Fruit fly (Drosophila melanogaster) whole organism, prepupa: ENCODE measurements around the gene SerRS.

Source experiments
- Blimp-1 ChIP-seq: fragments of 200-800 bp; sonication (Bioruptor generic); optimal IDR thresholded peaks from 3 replicates; lab custom pipeline; 2017; ENCODE audit warnings: missing biosample characterization, missing genetic modification characterization, mild to moderate bottlenecking, moderate library complexity, missing genetic modification reagents
- CG10631 ChIP-seq: fragments of 200-800 bp; sonication (Bioruptor generic); optimal IDR thresholded peaks from 2 replicates; lab custom pipeline; 2016; ENCODE audit warnings: missing biosample characterization, missing genetic modification characterization
- CG10669 ChIP-seq: fragments of 200-800 bp; sonication (Bioruptor generic); optimal IDR thresholded peaks from 3 replicates; lab custom pipeline; 2018; ENCODE audit warnings: missing biosample characterization, mild to moderate bottlenecking, missing genetic modification characterization, moderate library complexity
- CG11294 ChIP-seq: fragments of 200-800 bp; sonication (Bioruptor generic); IDR thresholded peaks from 2 replicates; pipeline ENCODE4 v1.3.6; 2022; ENCODE audit warnings: missing biosample characterization, missing genetic modification characterization
- CG11762 ChIP-seq: fragments of 200-800 bp; sonication (Bioruptor generic); optimal IDR thresholded peaks from 3 replicates; lab custom pipeline; 2016; ENCODE audit warnings: missing biosample characterization, missing genetic modification characterization; ENCODE audit not compliant: insufficient read depth
- CG11902 ChIP-seq: fragments of 200-800 bp; sonication (Bioruptor generic); optimal IDR thresholded peaks from 3 replicates; lab custom pipeline; 2016; ENCODE audit warnings: missing biosample characterization, missing genetic modification characterization
- CG16779 ChIP-seq: fragments of 200-800 bp; sonication (Bioruptor generic); optimal IDR thresholded peaks from 3 replicates; lab custom pipeline; 2017; ENCODE audit warnings: missing biosample characterization, mild to moderate bottlenecking, missing genetic modification characterization
- CG3032 ChIP-seq: fragments of 200-800 bp; optimal IDR thresholded peaks from 2 replicates; lab custom pipeline; 2019; ENCODE audit warnings: missing biosample characterization, mild to moderate bottlenecking, missing genetic modification characterization, moderate library complexity
- CG4318 ChIP-seq: fragments of 200-800 bp; sonication (Bioruptor generic); optimal IDR thresholded peaks from 3 replicates; lab custom pipeline; 2017; ENCODE audit warnings: missing biosample characterization, mild to moderate bottlenecking, missing genetic modification characterization
- CG6854 ChIP-seq: fragments of 200-800 bp; sonication (Bioruptor generic); optimal IDR thresholded peaks from 2 replicates; lab custom pipeline; 2017; ENCODE audit warnings: missing biosample characterization, mild to moderate bottlenecking, missing genetic modification characterization
- CG8632 ChIP-seq: fragments of 200-800 bp; sonication (Bioruptor generic); optimal IDR thresholded peaks from 3 replicates; lab custom pipeline; 2016; ENCODE audit warnings: missing biosample characterization, missing genetic modification characterization
- CG9139 ChIP-seq: fragments of 200-800 bp; sonication (Bioruptor generic); optimal IDR thresholded peaks from 3 replicates; lab custom pipeline; 2017; ENCODE audit warnings: missing biosample characterization, mild to moderate bottlenecking, missing genetic modification characterization
- Eip75B ChIP-seq: fragments of 200-800 bp; sonication (Bioruptor generic); optimal IDR thresholded peaks from 3 replicates; lab custom pipeline; 2016; ENCODE audit warnings: missing biosample characterization, missing genetic modification characterization
- Eip78C ChIP-seq: fragments of 200-800 bp; sonication (Bioruptor generic); peaks from one replicate; lab custom pipeline; 2016; ENCODE audit warnings: missing biosample characterization, missing genetic modification characterization
- Gug ChIP-seq: fragments of 200-800 bp; sonication (Bioruptor generic); IDR thresholded peaks from 2 replicates; pipeline ENCODE4 v1.3.6; 2022; ENCODE audit warnings: missing biosample characterization, missing genetic modification characterization
- Hr39 ChIP-seq: fragments of 200-800 bp; sonication (Bioruptor generic); optimal IDR thresholded peaks from 2 replicates; lab custom pipeline; 2016; ENCODE audit warnings: missing biosample characterization, missing genetic modification characterization
- Hr4 ChIP-seq: fragments of 200-800 bp; sonication (Bioruptor generic); optimal IDR thresholded peaks from 3 replicates; lab custom pipeline; 2016; ENCODE audit warnings: missing biosample characterization, missing genetic modification characterization
- Lpt ChIP-seq: fragments of 200-800 bp; sonication (Bioruptor generic); optimal IDR thresholded peaks from 3 replicates; lab custom pipeline; 2016; ENCODE audit warnings: missing biosample characterization, missing genetic modification characterization
- Sox102F ChIP-seq: fragments of 200-800 bp; sonication (Bioruptor generic); optimal IDR thresholded peaks from 2 replicates; lab custom pipeline; 2016; ENCODE audit warnings: missing biosample characterization, mild to moderate bottlenecking, missing genetic modification characterization
- acj6 ChIP-seq: fragments of 200-800 bp; sonication (Bioruptor generic); optimal IDR thresholded peaks from 3 replicates; lab custom pipeline; 2016; ENCODE audit warnings: missing biosample characterization, missing genetic modification characterization
- dac ChIP-seq: fragments of 200-800 bp; sonication (Bioruptor generic); optimal IDR thresholded peaks from 2 replicates; lab custom pipeline; 2017; ENCODE audit warnings: missing biosample characterization, mild to moderate bottlenecking, missing genetic modification characterization
- dsx ChIP-seq: fragments of 200-800 bp; optimal IDR thresholded peaks from 3 replicates; lab custom pipeline; 2019; ENCODE audit warnings: missing biosample characterization, mild to moderate bottlenecking, missing genetic modification characterization, moderate library complexity; ENCODE audit not compliant: poor library complexity, severe bottlenecking
- fkh ChIP-seq: fragments of 200-800 bp; sonication (Bioruptor generic); optimal IDR thresholded peaks from 3 replicates; lab custom pipeline; 2017; ENCODE audit warnings: missing biosample characterization, mild to moderate bottlenecking, missing genetic modification characterization, moderate library complexity
- lz ChIP-seq: fragments of 200-800 bp; sonication (Bioruptor generic); optimal IDR thresholded peaks from 3 replicates; lab custom pipeline; 2016; ENCODE audit warnings: missing biosample characterization, missing genetic modification characterization
- net ChIP-seq: fragments of 200-800 bp; sonication (Bioruptor generic); optimal IDR thresholded peaks from 3 replicates; lab custom pipeline; 2016; ENCODE audit warnings: missing biosample characterization, missing genetic modification characterization
- salr ChIP-seq, 2 experiments: fragments of 200-800 bp; sonication (Bioruptor generic); optimal IDR thresholded peaks; 3 replicates each; lab custom pipeline; 2016 to 2018; ENCODE audit warnings: missing biosample characterization in 2 of 2, missing genetic modification characterization in 2 of 2, mild to moderate bottlenecking in 1 of 2
- ss ChIP-seq, 2 experiments: fragments of 200-800 bp; sonication (Bioruptor generic); optimal IDR thresholded peaks; 2 replicates in 1 of 2; 3 replicates in 1 of 2; lab custom pipeline; 2017 to 2018; ENCODE audit warnings: mild to moderate bottlenecking in 2 of 2, missing biosample characterization in 2 of 2, missing genetic modification characterization in 2 of 2, moderate library complexity in 1 of 2
- svp ChIP-seq: fragments of 200-800 bp; sonication (Bioruptor generic); peaks from one replicate; lab custom pipeline; 2016; ENCODE audit warnings: missing biosample characterization, missing genetic modification characterization
- vri ChIP-seq: fragments of 200-800 bp; sonication (Bioruptor generic); optimal IDR thresholded peaks from 3 replicates; lab custom pipeline; 2016; ENCODE audit warnings: missing biosample characterization, mild to moderate bottlenecking, missing genetic modification characterization

The SerRS gene

DNA sequence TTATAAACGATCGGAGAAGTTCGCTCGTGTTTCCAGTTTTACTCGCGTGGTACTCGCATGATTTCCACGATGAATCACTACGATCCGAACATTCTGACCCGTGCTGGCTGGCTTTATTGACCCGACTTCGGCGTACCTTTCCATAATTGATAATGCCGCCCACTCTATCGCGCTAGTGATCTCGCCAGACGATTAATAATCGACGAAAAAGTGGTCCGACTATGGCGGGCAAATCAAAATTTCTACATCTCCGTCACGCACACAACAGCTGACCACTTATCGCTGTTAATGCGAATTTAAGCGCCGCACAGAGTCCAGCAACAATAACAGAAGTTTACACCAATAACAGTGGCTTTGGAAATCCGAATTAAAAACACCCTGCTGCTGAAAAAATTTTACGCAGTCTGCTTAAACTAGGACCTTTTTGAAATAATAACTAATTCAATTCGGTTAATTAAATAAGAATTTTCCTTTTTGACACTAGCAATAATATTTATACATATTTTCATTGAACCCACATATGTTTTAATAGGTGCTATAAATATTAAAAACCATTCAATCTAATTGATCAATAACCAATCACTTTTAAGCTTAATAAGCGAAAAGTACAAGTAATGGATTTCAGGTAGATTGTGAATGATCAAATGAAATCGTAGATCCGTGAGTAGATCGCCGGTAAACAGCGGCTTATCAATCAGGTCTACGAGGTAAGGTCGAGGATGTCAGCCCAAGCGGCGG is 18.7 kb upstream of the SerRS start (continued):
- peak; percentile 48 for TF ChIP-seq net (GFP tag; lab: Kevin White, UChicago)
- TF ChIP-seq salr (GFP tag; optimal IDR thresholded peaks at IDR 0.05; lab: Kevin White, UChicago) = peak in 1 of 2 experiments; percentile 73
- peak; percentile 67 for TF ChIP-seq CG8632
- no peak for TF ChIP-seq CG9139 (GFP tag; lab: Kevin White, UChicago)
- peak; percentile 52 for TF ChIP-seq CG10631
- peak; percentile 50 for TF ChIP-seq CG10669 (GFP tag; lab: Kevin White, UChicago)
- TF ChIP-seq Hr4 = peak; percentile 73
- peak; percentile 17 for TF ChIP-seq CG6854 (GFP tag; lab: Kevin White, UChicago)
- peak; percentile 36 for TF ChIP-seq CG4318
- TF ChIP-seq Sox102F = peak; percentile 48
- peak; percentile 46 for TF ChIP-seq CG11902 (GFP tag; lab: Kevin White, UChicago)
- peak; percentile 67 for TF ChIP-seq Hr39 (GFP tag; lab: Kevin White, UChicago)
- TF ChIP-seq Eip75B (GFP tag; lab: Kevin White, UChicago) = peak; percentile 60
- no peak for TF ChIP-seq Gug (GFP tag; lab: Robert Waterston, UW)
- TF ChIP-seq, all 60 proteins: peak for 43

DNA sequence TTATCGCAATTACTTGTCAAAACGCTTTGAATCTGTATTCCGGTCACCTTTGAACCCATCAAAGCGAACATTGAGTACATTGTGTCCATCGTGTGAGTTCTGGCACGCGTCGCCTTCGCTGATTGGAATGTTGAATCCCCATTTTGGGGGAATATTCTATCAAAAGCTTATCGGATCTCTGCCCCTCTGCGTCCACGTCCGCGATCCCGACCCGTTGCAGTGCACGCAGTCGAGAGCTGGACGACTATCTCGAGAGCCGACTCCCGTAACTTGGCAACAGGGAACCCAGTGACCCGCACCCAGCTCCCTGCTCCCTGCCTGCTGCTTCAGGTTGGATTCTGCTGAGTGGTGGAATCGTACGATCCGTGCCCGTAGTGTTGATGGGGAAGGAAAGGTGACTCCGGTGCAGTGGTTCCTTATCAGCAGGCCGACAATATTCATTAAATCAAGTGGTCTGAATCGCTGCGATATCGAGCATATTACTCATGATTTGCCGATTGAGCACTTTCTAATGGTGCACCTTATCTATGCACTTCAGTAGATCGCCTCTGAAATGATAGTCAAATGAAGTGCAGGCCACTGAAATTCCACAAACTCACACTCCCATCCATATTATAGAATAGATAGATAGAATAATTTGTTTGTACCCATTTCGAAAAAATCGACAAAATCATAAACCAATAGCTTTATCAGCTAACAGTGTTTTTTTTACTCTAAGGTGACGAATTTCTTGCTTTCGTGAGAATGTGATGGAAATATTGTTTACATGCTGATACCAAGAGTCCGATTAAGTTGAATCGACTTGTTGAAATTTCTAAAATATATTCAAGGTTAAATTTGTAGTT is 7.7 kb upstream of the SerRS start:
- TF ChIP-seq CG11902 (GFP tag; lab: Kevin White, UChicago) = no peak
- TF ChIP-seq dsx (GFP tag; lab: Kevin White, UChicago) = no peak
- peak; percentile 96 for TF ChIP-seq svp
- TF ChIP-seq fkh (GFP tag; lab: Kevin White, UChicago) = peak; percentile 35
- TF ChIP-seq acj6 (GFP tag; lab: Kevin White, UChicago) = no peak
- TF ChIP-seq Blimp-1 (GFP tag; lab: Kevin White, UChicago) = no peak
- no peak for TF ChIP-seq CG3032 (tag; lab: Kevin White, UChicago)
- peak; percentile 39 for TF ChIP-seq vri (GFP tag; lab: Kevin White, UChicago)
- TF ChIP-seq Gug (GFP tag; lab: Robert Waterston, UW) = no peak
- no peak for TF ChIP-seq ss (GFP tag; optimal IDR thresholded peaks at IDR 0.05; lab: Kevin White, UChicago)

- TF ChIP-seq CG16779 (tag; lab: Kevin White, UChicago) (no peak), Gug (GFP tag; lab: Robert Waterston, UW) (no peak), CG11294 (GFP tag; lab: Robert Waterston, UW) (no peak), CG9139 (GFP tag; lab: Kevin White, UChicago) (no peak), dac (GFP tag; lab: Kevin White, UChicago) (no peak), CG11902 (GFP tag; lab: Kevin White, UChicago) (no peak), CG11762 (GFP tag; lab: Kevin White, UChicago) (no peak), lz (GFP tag; lab: Kevin White, UChicago) (no peak), vri (GFP tag; lab: Kevin White, UChicago) (no peak), Lpt (no peak)
Observed at dm6 chr2L:3043647-3044046, 6.4 kb upstream of the SerRS start, which contains the start of gene FASN2. Gene FASN2, plus strand, starts transcription at chr2L:3043947.

dm6 chr2L:3041918-3042615 is 4.9 kb upstream of the SerRS start, which contains the start of gene CG17261:
Gene CG17261, plus strand, starts transcription at chr2L:3042551.
- TF ChIP-seq svp = peak; percentile 86
- no peak for TF ChIP-seq Hr4
- no peak for TF ChIP-seq Eip78C (GFP tag; lab: Kevin White, UChicago)
- TF ChIP-seq vri (GFP tag; lab: Kevin White, UChicago) = peak; percentile 64
